Worm (Caenorhabditis elegans) whole organism, late embryonic: Measurements from ENCODE around the gene Y111B2A.1.

Experiments
- K02D7.2 ChIP-seq: sonication (generic microtip); optimal IDR thresholded peaks from 2 replicates; lab custom pipeline; 2017; ENCODE audit warnings: mild to moderate bottlenecking, missing genetic modification characterization, missing compliant biosample characterization
- Y22D7AL.16 ChIP-seq: sonication (generic microtip); optimal IDR thresholded peaks from 2 replicates; lab custom pipeline; 2016; ENCODE audit warnings: missing genetic modification characterization, missing compliant biosample characterization
- ceh-14 ChIP-seq: sonication (generic microtip); optimal IDR thresholded peaks from 2 replicates; lab custom pipeline; 2016; ENCODE audit warnings: missing genotype, missing genetic modification characterization, missing compliant biosample characterization
- ceh-18 ChIP-seq: sonication (generic microtip); optimal IDR thresholded peaks from 2 replicates; lab custom pipeline; 2016; ENCODE audit warnings: missing genetic modification characterization, missing compliant biosample characterization
- ceh-19 ChIP-seq: fragments of 200-800 bp; sonication (Bioruptor generic); optimal IDR thresholded peaks from 2 replicates; lab custom pipeline; 2018; ENCODE audit warnings: mild to moderate bottlenecking, missing genetic modification characterization, missing compliant biosample characterization
- ceh-2 ChIP-seq: sonication (generic microtip); optimal IDR thresholded peaks from 2 replicates; lab custom pipeline; 2016; ENCODE audit warnings: missing genotype, missing genetic modification characterization, missing compliant biosample characterization
- ceh-24 ChIP-seq: sonication (generic microtip); optimal IDR thresholded peaks from 2 replicates; lab custom pipeline; 2016; ENCODE audit warnings: mild to moderate bottlenecking, missing genetic modification characterization, missing compliant biosample characterization
- ceh-31 ChIP-seq: sonication (generic microtip); optimal IDR thresholded peaks from 2 replicates; lab custom pipeline; 2016; ENCODE audit warnings: missing genetic modification characterization, missing compliant biosample characterization
- ceh-45 ChIP-seq: fragments of 200-800 bp; sonication (Bioruptor generic); IDR thresholded peaks from 2 replicates; pipeline ENCODE4 v1.3.6; 2022; ENCODE audit warnings: missing genetic modification reagents, missing genetic modification characterization, missing compliant biosample characterization
- ceh-9 ChIP-seq: sonication (generic microtip); optimal IDR thresholded peaks from 2 replicates; lab custom pipeline; 2016; ENCODE audit warnings: mild to moderate bottlenecking, missing genetic modification characterization, inconsistent platforms, missing compliant biosample characterization
- dve-1 ChIP-seq: sonication (generic microtip); optimal IDR thresholded peaks from 2 replicates; lab custom pipeline; 2017; ENCODE audit warnings: antibody characterized with exemption, mild to moderate bottlenecking, missing genetic modification characterization, missing compliant biosample characterization
- elt-2 ChIP-seq: sonication (generic microtip); optimal IDR thresholded peaks from 2 replicates; lab custom pipeline; 2016; ENCODE audit warnings: missing genetic modification reagents, missing genetic modification characterization, missing compliant biosample characterization
- ets-4 ChIP-seq: sonication (generic microtip); optimal IDR thresholded peaks from 2 replicates; lab custom pipeline; 2016; ENCODE audit warnings: missing genetic modification characterization, missing compliant biosample characterization
- fax-1 ChIP-seq: sonication (generic microtip); optimal IDR thresholded peaks from 2 replicates; lab custom pipeline; 2016; ENCODE audit warnings: missing genotype, missing genetic modification characterization, missing compliant biosample characterization
- gmeb-2 ChIP-seq: sonication (generic microtip); optimal IDR thresholded peaks from 2 replicates; lab custom pipeline; 2016; ENCODE audit warnings: missing genetic modification characterization, inconsistent platforms, missing compliant biosample characterization
- hlh-30 ChIP-seq: sonication (generic microtip); optimal IDR thresholded peaks from 2 replicates; lab custom pipeline; 2017; ENCODE audit warnings: antibody characterized with exemption, missing genetic modification characterization, missing compliant biosample characterization; ENCODE audit not compliant: insufficient read depth
- lin-11 ChIP-seq: fragments of 200-800 bp; sonication (Bioruptor generic); optimal IDR thresholded peaks from 2 replicates; lab custom pipeline; 2018; ENCODE audit warnings: mild to moderate bottlenecking, missing genetic modification characterization, missing compliant biosample characterization
- nfya-1 ChIP-seq: sonication (generic microtip); optimal IDR thresholded peaks from 2 replicates; lab custom pipeline; 2017; ENCODE audit warnings: missing genetic modification characterization, mild to moderate bottlenecking, missing compliant biosample characterization, antibody characterized with exemption, moderate library complexity
- pat-9 ChIP-seq: fragments of 200-800 bp; sonication (Bioruptor generic); optimal IDR thresholded peaks from 2 replicates; lab custom pipeline; 2018; ENCODE audit warnings: mild to moderate bottlenecking, missing genetic modification characterization, moderate library complexity, missing compliant biosample characterization
- pax-1 ChIP-seq: fragments of 150-350 bp; optimal IDR thresholded peaks from 2 replicates; lab custom pipeline; 2014; ENCODE audit warnings: missing biosample characterization, missing genetic modification characterization
- pha-2 ChIP-seq: sonication (generic microtip); optimal IDR thresholded peaks from 2 replicates; lab custom pipeline; 2017; ENCODE audit warnings: mild to moderate bottlenecking, missing genetic modification characterization, missing compliant biosample characterization
- pqm-1 ChIP-seq: sonication (generic microtip); optimal IDR thresholded peaks from 2 replicates; lab custom pipeline; 2016; ENCODE audit warnings: missing genetic modification characterization, missing compliant biosample characterization
- syd-9 ChIP-seq: sonication (generic microtip); optimal IDR thresholded peaks from 2 replicates; lab custom pipeline; 2016; ENCODE audit warnings: mild to moderate bottlenecking, missing genetic modification characterization, moderate library complexity, missing compliant biosample characterization
- tbx-7 ChIP-seq: sonication (generic microtip); optimal IDR thresholded peaks from 2 replicates; lab custom pipeline; 2016; ENCODE audit warnings: missing genotype, missing genetic modification characterization, missing compliant biosample characterization
- ttx-3 ChIP-seq: sonication (generic microtip); optimal IDR thresholded peaks from 2 replicates; lab custom pipeline; 2016; ENCODE audit warnings: missing genetic modification reagents, missing genetic modification characterization, missing compliant biosample characterization
- unc-42 ChIP-seq: sonication (generic microtip); optimal IDR thresholded peaks from 2 replicates; lab custom pipeline; 2016; ENCODE audit warnings: missing genotype, missing genetic modification characterization, missing compliant biosample characterization
- unc-55 ChIP-seq: sonication (generic microtip); optimal IDR thresholded peaks from 2 replicates; lab custom pipeline; 2017; ENCODE audit warnings: missing biosample characterization, missing genetic modification reagents, missing genetic modification characterization
- zip-5 ChIP-seq: sonication (generic microtip); optimal IDR thresholded peaks from 2 replicates; lab custom pipeline; 2016; ENCODE audit warnings: missing genetic modification characterization, missing compliant biosample characterization

Y111B2A.1 gene

ce11 chrIII:12453785-12454184 lies 41.7 kb downstream of the Y111B2A.1 start:
- TF ChIP-seq elt-2 (tag; lab: Kevin White, UChicago) (peak; percentile 43), ceh-9 (tag; lab: Kevin White, UChicago) (no peak)

- TF ChIP-seq unc-55 (GFP tag; lab: Kevin White, UChicago) = peak; percentile 3
- TF ChIP-seq ceh-14 (tag; lab: Kevin White, UChicago) = no peak
- TF ChIP-seq unc-42 (tag; lab: Kevin White, UChicago) = peak; percentile 2
- peak; percentile 42 for TF ChIP-seq ceh-31 (tag; lab: Kevin White, UChicago)
- TF ChIP-seq hlh-30 (tag; lab: Kevin White, UChicago) = peak; percentile 32
- TF ChIP-seq tbx-7 (tag; lab: Kevin White, UChicago) = no peak
- TF ChIP-seq pqm-1 (tag; lab: Kevin White, UChicago) = no peak
- TF ChIP-seq ceh-18 (tag; lab: Kevin White, UChicago) = no peak
- peak; percentile 38 for TF ChIP-seq nfya-1 (tag; lab: Kevin White, UChicago)
- no peak for TF ChIP-seq ttx-3 (tag; lab: Kevin White, UChicago)
Observed at ce11 chrIII:12453315-12453714, 42.1 kb downstream of the Y111B2A.1 start, which contains the start of gene ani-1. Gene ani-1 (minus strand): TSS chrIII:12453375.

- TF ChIP-seq ceh-2 (no peak), tbx-7 (tag; lab: Kevin White, UChicago) (no peak), pax-1 (tag; lab: Kevin White, UChicago) (no peak), Y22D7AL.16 (tag; lab: Kevin White, UChicago) (no peak), pha-2 (tag; lab: Kevin White, UChicago) (no peak), unc-42 (tag; lab: Kevin White, UChicago) (no peak), fax-1 (no peak), gmeb-2 (no peak), pat-9 (tag; lab: Kevin White, UChicago) (no peak), ceh-45 (no peak), syd-9 (tag; lab: Kevin White, UChicago) (no peak), ets-4 (tag; lab: Kevin White, UChicago) (no peak)
Observed at ce11 chrIII:12445991-12446502, 49.4 kb downstream of the Y111B2A.1 start, which contains the start of gene Y49E10.18. Gene Y49E10.18 (minus strand): TSS chrIII:12446106.

- TF ChIP-seq dve-1 (tag; lab: Kevin White, UChicago) (no peak), ceh-19 (GFP tag; lab: Kevin White, UChicago) (no peak), lin-11 (tag; lab: Kevin White, UChicago) (no peak), pha-2 (tag; lab: Kevin White, UChicago) (no peak), K02D7.2 (tag; lab: Kevin White, UChicago) (no peak), zip-5 (tag; lab: Kevin White, UChicago) (no peak), ceh-24 (no peak), pat-9 (tag; lab: Kevin White, UChicago) (no peak)
Observed at ce11 chrIII:12445223-12445622, 50.2 kb downstream of the Y111B2A.1 start.

ce11 chrIII:12443880-12444279 lies 51.6 kb downstream of the Y111B2A.1 start:
- peak; percentile 64 for TF ChIP-seq nfya-1 (tag; lab: Kevin White, UChicago)
- no peak for TF ChIP-seq pax-1 (tag; lab: Kevin White, UChicago)
